Worm (Caenorhabditis elegans) whole organism, mixed stage, embryonic: Measurements from ENCODE around the gene phy-3.

ENCODE experiments used
- ceh-43 ChIP-seq: fragments of 200-800 bp; sonication (Bioruptor generic); optimal IDR thresholded peaks from 2 replicates; lab custom pipeline; 2018; ENCODE audit warnings: mild to moderate bottlenecking, missing genetic modification characterization, moderate library complexity, missing compliant biosample characterization
- cnd-1 ChIP-seq: fragments of 200-800 bp; sonication (Bioruptor generic); optimal IDR thresholded peaks from 2 replicates; lab custom pipeline; 2018; ENCODE audit warnings: mild to moderate bottlenecking, missing genetic modification characterization, missing compliant biosample characterization
- drap-1 ChIP-seq: fragments of 200-800 bp; sonication (Bioruptor generic); optimal IDR thresholded peaks from 3 replicates; lab custom pipeline; 2018; ENCODE audit warnings: mild to moderate bottlenecking, missing genetic modification characterization, missing compliant biosample characterization
- elt-1 ChIP-seq: sonication (generic microtip); optimal IDR thresholded peaks from 2 replicates; lab custom pipeline; 2017; ENCODE audit warnings: missing genetic modification characterization, mild to moderate bottlenecking, missing compliant biosample characterization, antibody characterized with exemption, moderate library complexity, borderline replicate concordance; ENCODE audit not compliant: insufficient read depth
- elt-3 ChIP-seq: fragments of 150-350 bp; optimal IDR thresholded peaks from 2 replicates; lab custom pipeline; 2014; ENCODE audit warnings: missing biosample characterization, missing genetic modification characterization
- ham-2 ChIP-seq: fragments of 200-800 bp; sonication (Bioruptor generic); optimal IDR thresholded peaks from 2 replicates; lab custom pipeline; 2018; ENCODE audit warnings: mild to moderate bottlenecking, missing genetic modification characterization, missing compliant biosample characterization
- hlh-1 ChIP-seq: fragments of 150-350 bp; optimal IDR thresholded peaks from 2 replicates; lab custom pipeline; 2014; ENCODE audit warnings: missing biosample characterization, missing genetic modification reagents, missing genetic modification characterization
- lin-32 ChIP-seq: fragments of 200-800 bp; sonication (Bioruptor generic); optimal IDR thresholded peaks from 2 replicates; lab custom pipeline; 2018; ENCODE audit warnings: mild to moderate bottlenecking, missing genetic modification characterization, missing compliant biosample characterization
- lsy-2 ChIP-seq: fragments of 150-350 bp; optimal IDR thresholded peaks from 2 replicates; lab custom pipeline; 2014; ENCODE audit warnings: missing biosample characterization, missing genetic modification characterization
- mab-5 ChIP-seq: fragments of 150-350 bp; optimal IDR thresholded peaks from 2 replicates; lab custom pipeline; 2014; ENCODE audit warnings: missing biosample characterization, missing genetic modification characterization
- nhr-12 ChIP-seq: fragments of 150-350 bp; optimal IDR thresholded peaks from 2 replicates; lab custom pipeline; 2014; ENCODE audit warnings: missing biosample characterization, missing genetic modification characterization
- nhr-2 ChIP-seq: fragments of 150-350 bp; optimal IDR thresholded peaks from 2 replicates; lab custom pipeline; 2014; ENCODE audit warnings: missing biosample characterization, missing genetic modification characterization
- nhr-237 ChIP-seq: fragments of 150-350 bp; optimal IDR thresholded peaks from 2 replicates; lab custom pipeline; 2014; ENCODE audit warnings: missing biosample characterization, missing genetic modification characterization
- pha-4 ChIP-seq: fragments of 150-350 bp; optimal IDR thresholded peaks from 2 replicates; lab custom pipeline; 2018; ENCODE audit warnings: missing biosample characterization, missing genetic modification reagents, missing genetic modification characterization
- snpc-4 ChIP-seq: fragments of 150-350 bp; optimal IDR thresholded peaks from 2 replicates; lab custom pipeline; 2014; ENCODE audit warnings: missing biosample characterization, missing genetic modification characterization
- sptf-1 ChIP-seq: sonication (generic microtip); optimal IDR thresholded peaks from 2 replicates; lab custom pipeline; 2017; ENCODE audit warnings: mild to moderate bottlenecking, missing genetic modification characterization, moderate library complexity, missing compliant biosample characterization
- tbx-8 ChIP-seq: fragments of 200-800 bp; sonication (Bioruptor generic); optimal IDR thresholded peaks from 2 replicates; lab custom pipeline; 2018; ENCODE audit warnings: mild to moderate bottlenecking, missing genetic modification characterization, moderate library complexity, missing compliant biosample characterization
- unc-120 ChIP-seq: sonication (generic microtip); optimal IDR thresholded peaks from 2 replicates; lab custom pipeline; 2017; ENCODE audit warnings: missing genetic modification characterization, missing compliant biosample characterization; ENCODE audit not compliant: poor library complexity, severe bottlenecking
- unc-62 ChIP-seq: fragments of 150-350 bp; optimal IDR thresholded peaks from 2 replicates; lab custom pipeline; 2014; ENCODE audit warnings: missing biosample characterization, missing genetic modification reagents, missing genetic modification characterization
- zip-8 ChIP-seq: fragments of 150-350 bp; optimal IDR thresholded peaks from 2 replicates; lab custom pipeline; 2014; ENCODE audit warnings: missing biosample characterization, missing genetic modification characterization
- ztf-11 ChIP-seq: fragments of 150-350 bp; optimal IDR thresholded peaks from 2 replicates; lab custom pipeline; 2014; ENCODE audit warnings: missing biosample characterization, missing genetic modification characterization

The phy-3 gene

ce11 chrV:16880679-16881078, 47.7 kb downstream of the phy-3 start, which contains the start of gene F09C6.14:
TSS of gene F09C6.14 (plus strand) at chrV:16880979.
- TF ChIP-seq ztf-11 (tag; lab: Kevin White, UChicago) (no peak), elt-3 (tag; lab: Kevin White, UChicago) (no peak), hlh-1 (tag; lab: Kevin White, UChicago) (no peak), nhr-237 (no peak), sptf-1 (tag; lab: Kevin White, UChicago) (no peak), ham-2 (GFP tag; lab: Kevin White, UChicago) (no peak), lsy-2 (no peak), pha-4 (no peak), zip-8 (tag; lab: Kevin White, UChicago) (no peak), lin-32 (GFP tag; lab: Kevin White, UChicago) (no peak), nhr-2 (tag; lab: Kevin White, UChicago) (no peak), ceh-43 (GFP tag; lab: Kevin White, UChicago) (no peak), mab-5 (no peak), unc-120 (tag; lab: Kevin White, UChicago) (no peak), tbx-8 (GFP tag; lab: Kevin White, UChicago) (no peak), cnd-1 (tag; lab: Kevin White, UChicago) (no peak), nhr-12 (tag; lab: Kevin White, UChicago) (no peak), unc-62 (GFP tag; lab: Kevin White, UChicago) (no peak), snpc-4 (tag; lab: Kevin White, UChicago) (no peak)
- TF ChIP-seq, all 35 proteins: peak for 0

- TF ChIP-seq ztf-11 (tag; lab: Kevin White, UChicago) (no peak), nhr-237 (no peak)
- TF ChIP-seq, all 35 proteins: peak for 0
Observed at ce11 chrV:16882260-16882918, 49.4 kb downstream of the phy-3 start, which contains the start of the genes F09C6.11 and F09C6.12. TSS of gene F09C6.11 (minus strand) at chrV:16882310. TSS of gene F09C6.12 (plus strand) at chrV:16882868.

- no peak for TF ChIP-seq tbx-8 (GFP tag; lab: Kevin White, UChicago)
- TF ChIP-seq nhr-2 (tag; lab: Kevin White, UChicago) = no peak
- TF ChIP-seq drap-1 (GFP tag; lab: Kevin White, UChicago) = no peak
- no peak for TF ChIP-seq elt-1 (tag; lab: Kevin White, UChicago)
- no peak for TF ChIP-seq lin-32 (GFP tag; lab: Kevin White, UChicago)
- no peak for TF ChIP-seq elt-3 (tag; lab: Kevin White, UChicago)
- TF ChIP-seq mab-5 = no peak
- TF ChIP-seq zip-8 (tag; lab: Kevin White, UChicago) = no peak
Observed at ce11 chrV:16884744-16885143, 51.8 kb downstream of the phy-3 start, which contains the start of gene F09C6.13. TSS of gene F09C6.13 (plus strand) at chrV:16885044.
